Worm (Caenorhabditis elegans) whole organism, late embryonic: ENCODE results near the gene cyp-33B1.

Experiments
- C38D4.7 ChIP-seq: fragments of 200-800 bp; sonication (Bioruptor generic); optimal IDR thresholded peaks from 2 replicates; lab custom pipeline; 2018; ENCODE audit warnings: mild to moderate bottlenecking, missing genetic modification characterization, moderate library complexity, missing compliant biosample characterization
- ama-1 ChIP-seq: fragments of 150-350 bp; optimal IDR thresholded peaks from 2 replicates; lab custom pipeline; 2014
- ceh-30 ChIP-seq: fragments of 150-350 bp; optimal IDR thresholded peaks from 2 replicates; lab custom pipeline; 2014; ENCODE audit warnings: missing biosample characterization, missing genetic modification characterization
- hlh-30 ChIP-seq: sonication (generic microtip); optimal IDR thresholded peaks from 2 replicates; lab custom pipeline; 2017; ENCODE audit warnings: antibody characterized with exemption, missing genetic modification characterization, missing compliant biosample characterization; ENCODE audit not compliant: insufficient read depth
- pax-1 ChIP-seq: fragments of 150-350 bp; optimal IDR thresholded peaks from 2 replicates; lab custom pipeline; 2014; ENCODE audit warnings: missing biosample characterization, missing genetic modification characterization
- sox-4 ChIP-seq: sonication (generic microtip); optimal IDR thresholded peaks from 2 replicates; lab custom pipeline; 2017; ENCODE audit warnings: mild to moderate bottlenecking, missing genetic modification characterization, inconsistent platforms, missing compliant biosample characterization
- tbx-7 ChIP-seq: sonication (generic microtip); optimal IDR thresholded peaks from 2 replicates; lab custom pipeline; 2016; ENCODE audit warnings: missing genotype, missing genetic modification characterization, missing compliant biosample characterization

DNA sequence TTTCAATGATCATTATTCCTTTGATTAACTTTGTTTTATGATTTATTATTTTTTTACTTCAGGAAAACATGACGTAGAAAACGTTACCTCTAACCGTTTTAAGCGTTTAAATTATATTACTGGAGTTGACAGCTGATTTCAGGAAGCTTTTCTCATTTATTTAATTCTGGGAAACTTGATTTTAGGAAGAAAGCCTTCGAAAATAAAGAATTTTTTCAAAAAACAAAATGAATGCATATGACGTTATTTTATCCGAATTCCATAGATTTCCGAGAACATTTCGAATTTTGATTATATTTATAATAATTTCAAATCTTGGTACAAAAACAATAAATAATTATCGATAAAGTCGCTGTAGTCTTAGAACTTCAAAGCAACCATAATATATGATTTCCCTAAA, 8.1 kb downstream of the cyp-33B1 start:
- no peak for TF ChIP-seq C38D4.7 (GFP tag; lab: Kevin White, UChicago)
- no peak for TF ChIP-seq ceh-30 (tag; lab: Kevin White, UChicago)
- no peak for TF ChIP-seq hlh-30 (tag; lab: Kevin White, UChicago)
- no peak for TF ChIP-seq tbx-7 (tag; lab: Kevin White, UChicago)
- no peak for TF ChIP-seq ama-1 (lab: Kevin White, UChicago)
- TF ChIP-seq sox-4 (tag; lab: Kevin White, UChicago), result no peak
- TF ChIP-seq pax-1 (tag; lab: Kevin White, UChicago), result no peak
